Worm (Caenorhabditis elegans): ENCODE results near the gene R04A9.6.
A peak's percentile ranks its signal among the peaks of the same experiment; 100 is the strongest.

R04A9.6 gene

ce11 chrX:423757-424156 is 26.4 kb downstream of the R04A9.6 start:
- TF ChIP-seq elt-2 (tag; optimal IDR thresholded peaks at IDR 0.05), result peak; percentile 57
- TF ChIP-seq isw-1 (GFP tag; IDR thresholded peaks at IDR 0.05), result no peak

ce11 chrX:425535-425934 is 28.2 kb downstream of the R04A9.6 start, which contains the start of gene ZK1193.2:
Gene ZK1193.2 (minus strand): TSS chrX:425635.
- TF ChIP-seq lin-13 (GFP tag; optimal IDR thresholded peaks at IDR 0.05), result no peak
- TF ChIP-seq irx-1 (tag; optimal IDR thresholded peaks at IDR 0.05), result no peak
- no peak for TF ChIP-seq ceh-63 (GFP tag; optimal IDR thresholded peaks at IDR 0.05)
- no peak for TF ChIP-seq fkh-8 (tag; optimal IDR thresholded peaks at IDR 0.05)
- TF ChIP-seq mep-1 (tag; optimal IDR thresholded peaks at IDR 0.05), result no peak
- no peak for TF ChIP-seq nhr-47 (tag; optimal IDR thresholded peaks at IDR 0.05)
- no peak for TF ChIP-seq tbx-2 (tag; optimal IDR thresholded peaks at IDR 0.05)
- TF ChIP-seq isw-1 (GFP tag; IDR thresholded peaks at IDR 0.05), result no peak
- no peak for TF ChIP-seq snu-23 (GFP tag; optimal IDR thresholded peaks at IDR 0.05)
- no peak for TF ChIP-seq unc-130 (tag; optimal IDR thresholded peaks at IDR 0.05)

- TF ChIP-seq mab-9 (GFP tag; IDR thresholded peaks at IDR 0.05) (0 out of 2 replicates have a peak, but pooled peaks have one; percentile 10), lin-39 (tag; optimal IDR thresholded peaks at IDR 0.05) (no peak)
Observed at ce11 chrX:431596-431995, 34.2 kb downstream of the R04A9.6 start.

- peak; percentile 17 for TF ChIP-seq lin-14 (GFP tag; optimal IDR thresholded peaks at IDR 0.05)
- peak in 1 of 2 experiments; percentile 17 for TF ChIP-seq lin-35 (GFP tag; optimal IDR thresholded peaks at IDR 0.05)
- peak; percentile 7 for TF ChIP-seq nhr-20 (tag; optimal IDR thresholded peaks at IDR 0.05)
- no peak for TF ChIP-seq efl-1 (optimal IDR thresholded peaks at IDR 0.05)
- peak in 1 of 2 experiments; percentile 63 for TF ChIP-seq efl-1 (GFP tag; optimal IDR thresholded peaks at IDR 0.05 in 1 of 2)
- peak; percentile 76 for TF ChIP-seq nhr-85 (tag)
- peak; percentile 25 for TF ChIP-seq nhr-71 (tag; optimal IDR thresholded peaks at IDR 0.05)
- TF ChIP-seq skn-1 (tag; optimal IDR thresholded peaks at IDR 0.05), result peak; percentile 12
- no peak for TF ChIP-seq hlh-4 (tag; optimal IDR thresholded peaks at IDR 0.05)
- TF ChIP-seq blmp-1 (tag; optimal IDR thresholded peaks at IDR 0.05), result peak; percentile 99
- no peak for TF ChIP-seq lin-15B (tag; optimal IDR thresholded peaks at IDR 0.05)
Observed at ce11 chrX:433029-433693, 35.8 kb downstream of the R04A9.6 start.

- no peak for TF ChIP-seq egl-13 (tag; optimal IDR thresholded peaks at IDR 0.05)
- TF ChIP-seq mdl-1 (tag; optimal IDR thresholded peaks at IDR 0.05), result no peak
- no peak for TF ChIP-seq nhr-28 (tag; optimal IDR thresholded peaks at IDR 0.05)
- TF ChIP-seq nhr-77 (tag; optimal IDR thresholded peaks at IDR 0.05), result no peak
- no peak for TF ChIP-seq fkh-8 (tag; optimal IDR thresholded peaks at IDR 0.05)
- TF ChIP-seq pqm-1 (tag; optimal IDR thresholded peaks at IDR 0.05), result no peak
- no peak for TF ChIP-seq fkh-10 (GFP tag; optimal IDR thresholded peaks at IDR 0.05)
- TF ChIP-seq lin-13 (GFP tag; optimal IDR thresholded peaks at IDR 0.05), result no peak
- no peak for TF ChIP-seq ceh-63 (GFP tag; optimal IDR thresholded peaks at IDR 0.05)
- no peak for TF ChIP-seq lsy-2 (tag; optimal IDR thresholded peaks at IDR 0.05)
- TF ChIP-seq nhr-84 (tag; optimal IDR thresholded peaks at IDR 0.05), result no peak
- no peak for TF ChIP-seq nhr-12 (tag; optimal IDR thresholded peaks at IDR 0.05)
- TF ChIP-seq aly-2 (tag; optimal IDR thresholded peaks at IDR 0.05), result no peak
Observed at ce11 chrX:433747-434146, 36.4 kb downstream of the R04A9.6 start, which contains the start of gene dve-1. Gene dve-1 (minus strand): TSS chrX:433812.

DNA sequence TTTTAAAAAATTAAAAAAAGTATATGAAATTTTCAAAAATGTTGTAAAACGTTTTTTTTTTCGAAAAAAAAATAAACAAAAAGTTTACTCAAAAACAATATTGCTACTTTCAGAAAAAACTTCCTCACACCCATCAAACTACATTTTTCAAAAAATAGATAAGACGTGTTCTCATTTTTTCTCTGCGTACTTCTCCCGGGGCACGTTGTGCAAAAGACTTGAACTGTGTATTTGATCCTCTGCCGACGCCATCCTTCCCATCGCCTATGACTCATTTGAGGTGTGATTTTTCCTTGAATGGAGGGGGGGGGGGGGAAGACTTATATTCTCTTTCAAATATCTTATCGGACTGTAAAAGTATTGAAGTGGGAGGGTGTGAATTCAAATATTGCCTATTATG is 41.0 kb downstream of the R04A9.6 start:
- no peak for TF ChIP-seq ceh-88 (GFP tag; IDR thresholded peaks at IDR 0.05)
- TF ChIP-seq lin-13 (GFP tag; optimal IDR thresholded peaks at IDR 0.05), result no peak
- TF ChIP-seq elt-2 (tag; optimal IDR thresholded peaks at IDR 0.05), result peak; percentile 0
- no peak for TF ChIP-seq ces-1 (GFP tag; optimal IDR thresholded peaks at IDR 0.05)
- TF ChIP-seq lin-35 (GFP tag; optimal IDR thresholded peaks at IDR 0.05), result no peak
- no peak for TF ChIP-seq nhr-47 (tag; optimal IDR thresholded peaks at IDR 0.05)

All from whole organism, L1 larva.